Fruit fly (Drosophila melanogaster): Measurements from ENCODE around the gene Mcr.
A peak's percentile ranks its signal among the peaks of the same experiment; 100 is the strongest.

Gene Mcr

DNA sequence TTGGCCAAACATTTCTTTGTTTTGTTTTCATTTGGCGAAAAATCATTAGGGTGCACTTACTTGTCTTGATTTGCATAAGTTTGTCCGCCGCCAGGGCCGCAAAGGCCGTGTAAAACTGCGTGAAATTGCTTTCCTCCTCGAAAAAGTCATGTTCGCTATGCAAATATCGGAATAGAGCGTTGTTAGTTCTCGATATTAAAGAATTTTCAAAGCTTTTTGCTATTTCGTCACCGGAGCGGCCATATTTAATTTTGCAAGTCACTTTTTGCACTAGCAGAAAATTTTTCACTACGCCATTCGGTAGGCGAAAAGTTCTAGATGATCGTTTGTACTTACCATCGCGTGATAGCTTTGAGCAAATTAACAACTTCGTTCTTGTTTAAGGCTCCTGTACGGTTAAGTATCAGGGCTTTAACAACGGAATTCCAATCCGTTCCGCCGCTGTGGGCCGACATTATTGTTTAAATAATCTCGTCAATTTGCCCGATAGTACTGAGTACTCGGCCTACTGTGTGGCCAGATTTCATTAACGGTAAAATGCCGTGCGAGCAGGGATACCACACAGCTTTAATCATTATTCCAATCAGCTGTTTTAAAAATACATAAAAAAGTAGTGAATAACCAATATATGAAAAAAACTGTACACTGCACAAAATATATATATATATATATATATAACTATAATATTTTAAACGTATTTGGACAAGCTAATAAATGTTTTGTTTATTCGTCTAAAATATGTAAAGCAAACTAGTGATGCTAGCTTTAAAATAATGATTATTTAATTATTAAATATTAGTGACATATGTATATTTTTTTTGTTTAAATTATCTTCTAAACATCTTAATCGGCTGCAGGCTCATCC lies 11.4 kb downstream of the Mcr start, which contains the start of gene poe:
TSS of gene poe (minus strand) at position 513 of the 865 bp plus-strand sequence.
- peak; percentile 67 for TF ChIP-seq CG31224 (GFP tag; IDR thresholded peaks at IDR 0.05)
- TF ChIP-seq Dfd (GFP tag; optimal IDR thresholded peaks at IDR 0.05), result no peak
- TF ChIP-seq CG12104 (GFP tag; optimal IDR thresholded peaks at IDR 0.05), result peak; percentile 22
- 0 out of 3 replicates have a peak, but pooled peaks have one; percentile 30 for TF ChIP-seq CG2889 (GFP tag; IDR thresholded peaks at IDR 0.05)
- TF ChIP-seq luna (GFP tag; optimal IDR thresholded peaks at IDR 0.05), result no peak
- no peak for TF ChIP-seq twi (tag; optimal IDR thresholded peaks at IDR 0.05)
- TF ChIP-seq CG3065 (GFP tag; optimal IDR thresholded peaks at IDR 0.05), result no peak
- TF ChIP-seq Sox102F (GFP tag; optimal IDR thresholded peaks at IDR 0.05), result no peak
- peak; percentile 21 for TF ChIP-seq CHES-1-like (GFP tag; optimal IDR thresholded peaks at IDR 0.05)
- TF ChIP-seq ci (GFP tag; IDR thresholded peaks at IDR 0.05), result peak; percentile 56; the same call in 1 of the 3 replicates
- TF ChIP-seq CG12299 (tag; optimal IDR thresholded peaks at IDR 0.05), result peak; percentile 32
- TF ChIP-seq Usf (GFP tag; optimal IDR thresholded peaks at IDR 0.05), result no peak
- no peak for TF ChIP-seq CG14965 (GFP tag; optimal IDR thresholded peaks at IDR 0.05; ENCODE audit: borderline replicate concordance)
- no peak for TF ChIP-seq sima (GFP tag; optimal IDR thresholded peaks at IDR 0.05)
- peak; percentile 33 for TF ChIP-seq BEAF-32 (GFP tag; optimal IDR thresholded peaks at IDR 0.05)
- peak; percentile 53 for TF ChIP-seq phol (tag; optimal IDR thresholded peaks at IDR 0.05)
- no peak for TF ChIP-seq ap (GFP tag; IDR thresholded peaks at IDR 0.05)
- peak; percentile 6; the same call in 1 of the 3 replicates for TF ChIP-seq Opbp (GFP tag; IDR thresholded peaks at IDR 0.05; ENCODE audit: partially characterized antibody)
- no peak for TF ChIP-seq lbe (GFP tag; optimal IDR thresholded peaks at IDR 0.05)
- TF ChIP-seq bab2 (GFP tag; optimal IDR thresholded peaks at IDR 0.05), result no peak
- TF ChIP-seq CG30403 (GFP tag; optimal IDR thresholded peaks at IDR 0.05), result peak; percentile 47
- TF ChIP-seq NC2β (GFP tag; optimal IDR thresholded peaks at IDR 0.05), result peak; percentile 9
- peak; percentile 11 for TF ChIP-seq CG7271 (tag; optimal IDR thresholded peaks at IDR 0.05)
- peak; percentile 19 for TF ChIP-seq CG1233 (GFP tag; optimal IDR thresholded peaks at IDR 0.05)
- peak; percentile 56; the same call in 1 of the 2 replicates for TF ChIP-seq Awh (GFP tag; IDR thresholded peaks at IDR 0.05)
- TF ChIP-seq CG12391 (tag; optimal IDR thresholded peaks at IDR 0.05), result peak; percentile 81
- TF ChIP-seq tin (GFP tag; optimal IDR thresholded peaks at IDR 0.05), result no peak
- TF ChIP-seq ranshi (GFP tag; IDR thresholded peaks at IDR 0.05), result peak; percentile 28; the same call in 1 of the 2 replicates
- no peak for TF ChIP-seq CG16813 (GFP tag; IDR thresholded peaks at IDR 0.05; ENCODE audit: partially characterized antibody)
- TF ChIP-seq CG7928 (GFP tag; optimal IDR thresholded peaks at IDR 0.05), result peak; percentile 85
- TF ChIP-seq CoRest (tag; optimal IDR thresholded peaks at IDR 0.05), result peak; percentile 40
- peak; percentile 57 for TF ChIP-seq fd96Cb (tag; optimal IDR thresholded peaks at IDR 0.05)
- TF ChIP-seq CG43689 (GFP tag; IDR thresholded peaks at IDR 0.05), result no peak
- 0 out of 3 replicates have a peak, but pooled peaks have one; percentile 33 for TF ChIP-seq CG11456 (GFP tag; IDR thresholded peaks at IDR 0.05)
- peak; percentile 68 for TF ChIP-seq stc (GFP tag; IDR thresholded peaks at IDR 0.05)
- peak; percentile 46 for TF ChIP-seq Hr3 (GFP tag; optimal IDR thresholded peaks at IDR 0.05)
- peak; percentile 10; the same call in 1 of the 2 replicates for TF ChIP-seq danr (GFP tag; IDR thresholded peaks at IDR 0.05)
- TF ChIP-seq zen (tag; optimal IDR thresholded peaks at IDR 0.05), result peak; percentile 77
- TF ChIP-seq sens (GFP tag), result no peak
- peak; percentile 99 for TF ChIP-seq sqz (GFP tag; optimal IDR thresholded peaks at IDR 0.05)
- TF ChIP-seq CG4730 (GFP tag; IDR thresholded peaks at IDR 0.05), result peak; percentile 39; the same call in 1 of the 2 replicates
- peak; percentile 81 for TF ChIP-seq gfzf (GFP tag; optimal IDR thresholded peaks at IDR 0.05)
- TF ChIP-seq ttk (GFP tag; IDR thresholded peaks at IDR 0.05), result peak; percentile 61; the same call in 1 of the 2 replicates
- TF ChIP-seq btn (GFP tag; optimal IDR thresholded peaks at IDR 0.05), result no peak
- TF ChIP-seq sob (GFP tag; IDR thresholded peaks at IDR 0.05), result no peak
- TF ChIP-seq CG6689 (GFP tag; IDR thresholded peaks at IDR 0.05), result peak; percentile 74
- no peak for TF ChIP-seq hth (optimal IDR thresholded peaks at IDR 0.05)
- TF ChIP-seq CG13287 (GFP tag; IDR thresholded peaks at IDR 0.05; ENCODE audit: partially characterized antibody), result peak; percentile 43
- peak; percentile 62 for TF ChIP-seq CG15514 (GFP tag; optimal IDR thresholded peaks at IDR 0.05)
